Worm (Caenorhabditis elegans) whole organism, L3 larva: ENCODE data around the gene T10C6.15.
"Not testable (repeated sequence)": the region's sequence is repeated elsewhere in the genome, so short reads cannot be mapped to it uniquely, and the experiment has no call there.

Experiments
- ceh-16 ChIP-seq: sonication (generic microtip); optimal IDR thresholded peaks from 2 replicates; lab custom pipeline; 2017; ENCODE audit warnings: missing biosample characterization, missing genetic modification characterization
- elt-3 ChIP-seq, 3 experiments: fragments of 150-350 bp in 1 of 3; sonication (generic microtip) in 2 of 3; optimal IDR thresholded peaks; 2 replicates in 2 of 3; 4 replicates in 1 of 3; lab custom pipeline; 2014 to 2017; ENCODE audit warnings: missing biosample characterization in 3 of 3, missing genetic modification characterization in 3 of 3
- lin-39 ChIP-seq: fragments of 150-350 bp; optimal IDR thresholded peaks from 2 replicates; lab custom pipeline; 2018; ENCODE audit warnings: missing biosample characterization, missing genetic modification reagents, missing genetic modification characterization
- mdl-1 ChIP-seq: fragments of 150-350 bp; optimal IDR thresholded peaks from 2 replicates; lab custom pipeline; 2014; ENCODE audit warnings: missing biosample characterization, missing genetic modification characterization
- nhr-11 ChIP-seq: fragments of 150-350 bp; optimal IDR thresholded peaks from 2 replicates; lab custom pipeline; 2014; ENCODE audit warnings: missing biosample characterization, missing genetic modification characterization
- nhr-12 ChIP-seq: fragments of 150-350 bp; optimal IDR thresholded peaks from 2 replicates; lab custom pipeline; 2014; ENCODE audit warnings: missing biosample characterization, missing genetic modification characterization
- nhr-77 ChIP-seq: fragments of 150-350 bp; optimal IDR thresholded peaks from 2 replicates; lab custom pipeline; 2014; ENCODE audit warnings: missing biosample characterization, missing genetic modification characterization
- tbx-2 ChIP-seq: sonication (generic microtip); optimal IDR thresholded peaks from 2 replicates; lab custom pipeline; 2016; ENCODE audit warnings: mild to moderate bottlenecking, missing genetic modification characterization, missing compliant biosample characterization
- unc-62 ChIP-seq: fragments of 150-350 bp; sonication (generic microtip); optimal IDR thresholded peaks from 4 replicates; lab custom pipeline; 2014; ENCODE audit warnings: missing biosample characterization, missing genetic modification reagents, missing genetic modification characterization
- ztf-4 ChIP-seq: fragments of 150-350 bp; optimal IDR thresholded peaks from 2 replicates; lab custom pipeline; 2014; ENCODE audit warnings: missing biosample characterization, missing genetic modification characterization

- TF ChIP-seq nhr-77 (tag; lab: Kevin White, UChicago); nhr-11 (tag; lab: Kevin White, UChicago); ceh-16 (tag; lab: Kevin White, UChicago); tbx-2 (tag; lab: Kevin White, UChicago); mdl-1 (tag; lab: Kevin White, UChicago); elt-3 (tag; optimal IDR thresholded peaks at IDR 0.05; lab: Kevin White, UChicago); ztf-4 (tag; lab: Kevin White, UChicago); nhr-12 (tag; lab: Kevin White, UChicago); lin-39 (tag; lab: Kevin White, UChicago); unc-62 (GFP tag; lab: Kevin White, UChicago): not testable (repeated sequence)
Measured at ce11 chrV:16040140-16040827, 5.5 kb downstream of the T10C6.15 start, which contains the start of the genes his-4 and his-3.
